Worm (Caenorhabditis elegans): ENCODE measurements around the gene rbc-2.
A peak's percentile ranks its signal among the peaks of the same experiment; 100 is the strongest.
"Not testable (repeated sequence)": the region's sequence is repeated elsewhere in the genome, so short reads cannot be mapped to it uniquely, and the experiment has no call there.

Gene rbc-2

ce11 chrIII:2528621-2529113 is at the start of gene rbc-2, which contains the start of the genes Y54F10AM.15 and ndua-8:
TSS of gene rbc-2 (minus strand) at chrIII:2528689.
TSS of gene Y54F10AM.15 (minus strand) at chrIII:2528679.
TSS of gene ndua-8 (plus strand) at chrIII:2529063.
- TF ChIP-seq hmg-4 (GFP tag; optimal IDR thresholded peaks at IDR 0.05) (peak; percentile 32), F13C5.2 (tag; optimal IDR thresholded peaks at IDR 0.05) (peak; percentile 35), tra-4 (tag; optimal IDR thresholded peaks at IDR 0.05) (no peak)

ce11 chrIII:2577982-2578381 is 49.5 kb upstream of the rbc-2 start:
- TF ChIP-seq hnd-1 (tag; optimal IDR thresholded peaks at IDR 0.05) (no peak), scrt-1 (GFP tag; IDR thresholded peaks at IDR 0.05) (no peak), ceh-36 (tag; optimal IDR thresholded peaks at IDR 0.05) (peak; percentile 83)

ce11 chrIII:2576360-2577259 is 48.1 kb upstream of the rbc-2 start:
- TF ChIP-seq hmg-4 (GFP tag; optimal IDR thresholded peaks at IDR 0.05) (peak; percentile 28), pes-1 (GFP tag; IDR thresholded peaks at IDR 0.05) (0 out of 2 replicates have a peak, but pooled peaks have one; percentile 47), F13C5.2 (tag; optimal IDR thresholded peaks at IDR 0.05) (peak; percentile 55), ceh-36 (tag; optimal IDR thresholded peaks at IDR 0.05) (no peak)

DNA sequence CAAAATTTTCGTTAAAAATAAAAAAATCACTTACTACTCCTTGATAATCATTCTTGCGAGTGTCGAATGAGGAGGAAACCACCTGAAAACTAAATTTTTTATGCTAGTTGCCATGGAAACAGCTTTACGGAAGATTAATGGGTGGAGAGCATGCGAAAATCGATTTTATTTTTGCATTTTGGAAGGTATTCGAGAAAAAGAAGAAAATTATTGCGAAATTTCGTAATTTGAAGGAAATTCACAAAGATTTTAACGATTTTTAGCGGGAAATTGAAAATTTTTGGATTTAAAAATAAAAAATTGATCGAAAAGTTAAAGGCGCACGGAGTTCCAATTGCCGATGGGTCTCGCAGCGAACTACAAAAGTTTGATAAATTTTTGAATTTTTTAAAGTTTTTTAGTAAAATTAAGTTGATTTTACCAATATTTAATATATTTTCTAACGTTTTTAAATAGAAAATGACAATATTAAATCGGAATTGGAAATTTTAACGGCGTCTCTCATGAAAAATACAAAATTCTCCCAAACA is 47.2 kb upstream of the rbc-2 start, which contains the start of gene Y54F10AR.1:
Gene Y54F10AR.1, minus strand, starts transcription at position 51 of the 530 bp plus-strand sequence.
- no peak for TF ChIP-seq hnd-1 (tag; optimal IDR thresholded peaks at IDR 0.05)
- TF ChIP-seq ceh-13 (GFP tag; optimal IDR thresholded peaks at IDR 0.05) = no peak
- TF ChIP-seq F13C5.2 (tag; optimal IDR thresholded peaks at IDR 0.05) = no peak
- TF ChIP-seq ceh-36 (tag; optimal IDR thresholded peaks at IDR 0.05) = no peak
- no peak for TF ChIP-seq flt-1 (GFP tag; IDR thresholded peaks at IDR 0.05)
- no peak for TF ChIP-seq tbx-11 (GFP tag; IDR thresholded peaks at IDR 0.05)
- no peak for TF ChIP-seq tra-4 (tag; optimal IDR thresholded peaks at IDR 0.05)
- TF ChIP-seq hmg-4 (GFP tag; optimal IDR thresholded peaks at IDR 0.05) = no peak
- no peak for TF ChIP-seq hmbx-1 (tag; optimal IDR thresholded peaks at IDR 0.05)
- no peak for TF ChIP-seq aly-1 (tag; optimal IDR thresholded peaks at IDR 0.05)
- TF ChIP-seq ama-1 (optimal IDR thresholded peaks at IDR 0.05) = no peak
- TF ChIP-seq ets-7 (tag; optimal IDR thresholded peaks at IDR 0.05) = no peak
- no peak for TF ChIP-seq B0310.2 (tag; optimal IDR thresholded peaks at IDR 0.05)
- no peak for TF ChIP-seq scrt-1 (GFP tag; IDR thresholded peaks at IDR 0.05)
- no peak for TF ChIP-seq tbx-37 (GFP tag; conservative IDR thresholded peaks at IDR 0.05)
- no peak for TF ChIP-seq pes-1 (GFP tag; IDR thresholded peaks at IDR 0.05)

DNA sequence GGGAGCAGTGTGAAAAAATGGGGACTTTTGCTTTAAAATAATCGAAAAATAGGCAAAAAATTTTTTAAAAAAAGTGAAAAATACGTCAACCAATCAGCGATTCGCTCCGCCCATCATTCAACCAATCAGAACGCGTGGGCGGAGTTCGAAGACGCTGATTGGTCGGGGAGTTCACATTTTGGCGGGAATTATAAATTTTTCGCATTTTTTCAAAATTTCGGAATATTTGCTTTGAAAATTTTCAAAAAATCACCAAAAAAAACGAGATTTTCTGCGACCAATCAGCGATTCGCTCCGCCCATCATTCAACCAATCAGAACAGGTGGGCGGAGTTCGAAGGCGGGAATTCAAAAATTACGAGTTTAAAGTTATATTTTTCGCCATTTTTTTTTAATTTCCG is 43.9 kb upstream of the rbc-2 start:
- TF ChIP-seq ets-7 (tag; optimal IDR thresholded peaks at IDR 0.05) (no peak), pes-1 (GFP tag; IDR thresholded peaks at IDR 0.05) (no peak), F13C5.2 (tag; optimal IDR thresholded peaks at IDR 0.05) (no peak), B0310.2 (tag; optimal IDR thresholded peaks at IDR 0.05) (no peak), tbx-11 (GFP tag; IDR thresholded peaks at IDR 0.05) (no peak)

- TF ChIP-seq flt-1 (GFP tag; IDR thresholded peaks at IDR 0.05) = no peak
Measured at ce11 chrIII:2571447-2571846, 43.0 kb upstream of the rbc-2 start, which contains the start of gene Y54F10AR.2. TSS of gene Y54F10AR.2 (minus strand) at chrIII:2571547.

ce11 chrIII:2563883-2564282 is 35.4 kb upstream of the rbc-2 start, which contains the start of gene Y54F10AM.11:
TSS of gene Y54F10AM.11 (minus strand) at chrIII:2563983.
- not testable (repeated sequence) for TF ChIP-seq tra-4, hnd-1, hmbx-1 (tag; optimal IDR thresholded peaks at IDR 0.05)

DNA sequence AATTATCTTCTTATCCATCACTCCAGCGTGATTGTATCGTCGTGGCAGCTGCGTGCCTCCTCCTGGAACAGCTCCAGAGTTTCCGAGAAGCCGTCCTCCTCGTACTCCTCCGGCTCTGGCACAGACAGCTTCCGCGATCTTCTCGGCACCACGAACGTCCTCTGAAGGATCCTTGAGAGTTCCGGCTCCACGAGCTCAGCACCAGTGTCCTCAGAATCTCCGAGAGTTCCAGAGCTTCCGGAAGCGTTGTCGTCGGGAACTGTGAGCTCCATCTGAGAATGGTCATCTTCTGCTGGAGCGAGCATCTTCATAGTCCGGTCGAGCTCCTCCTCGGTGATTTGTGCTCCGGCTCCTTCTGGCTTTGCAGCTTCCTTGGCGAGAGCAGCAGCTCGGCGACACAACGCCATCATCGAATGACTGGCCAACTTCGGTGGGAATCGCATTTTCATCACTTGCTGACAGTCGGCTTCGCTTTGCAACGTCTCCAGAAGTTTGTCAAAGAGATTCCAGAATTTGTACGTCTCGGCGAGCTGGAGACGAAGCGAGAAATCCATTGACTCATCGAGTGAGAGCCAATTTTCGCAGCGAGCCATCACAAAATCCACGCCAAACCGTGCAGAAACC is 34.7 kb upstream of the rbc-2 start:
- TF ChIP-seq aly-1 (tag; optimal IDR thresholded peaks at IDR 0.05) = no peak
- TF ChIP-seq ceh-13 (GFP tag; optimal IDR thresholded peaks at IDR 0.05) = no peak
- TF ChIP-seq ets-7 (tag; optimal IDR thresholded peaks at IDR 0.05) = no peak
- TF ChIP-seq tbx-11 (GFP tag; IDR thresholded peaks at IDR 0.05) = no peak
- TF ChIP-seq ama-1 (optimal IDR thresholded peaks at IDR 0.05) = no peak
- TF ChIP-seq flt-1 (GFP tag; IDR thresholded peaks at IDR 0.05) = no peak
- TF ChIP-seq scrt-1 (GFP tag; IDR thresholded peaks at IDR 0.05) = no peak
- TF ChIP-seq ceh-36 (tag; optimal IDR thresholded peaks at IDR 0.05) = no peak
- no peak for TF ChIP-seq tbx-37 (GFP tag; conservative IDR thresholded peaks at IDR 0.05)
- TF ChIP-seq pes-1 (GFP tag; IDR thresholded peaks at IDR 0.05) = no peak
- TF ChIP-seq sea-1 (GFP tag; conservative IDR thresholded peaks at IDR 0.05) = no peak
- no peak for TF ChIP-seq B0310.2 (tag; optimal IDR thresholded peaks at IDR 0.05)
- no peak for TF ChIP-seq F13C5.2 (tag; optimal IDR thresholded peaks at IDR 0.05)
- TF ChIP-seq tra-4 (tag; optimal IDR thresholded peaks at IDR 0.05) = no peak
- no peak for TF ChIP-seq hnd-1 (tag; optimal IDR thresholded peaks at IDR 0.05)
- TF ChIP-seq hmbx-1 (tag; optimal IDR thresholded peaks at IDR 0.05) = no peak

All from whole organism, early embryonic.